Fruit fly (Drosophila melanogaster): ENCODE measurements around the gene CG43814.

dm6 chr2L:18767137-18767536 lies 38.0 kb downstream of the CG43814 start:
- TF ChIP-seq gl (tag; optimal IDR thresholded peaks at IDR 0.05) (no peak), CG8159 (tag; optimal IDR thresholded peaks at IDR 0.05) (peak; percentile 49), CG9948 (tag; optimal IDR thresholded peaks at IDR 0.05) (peak; percentile 42), CG13204 (GFP tag; optimal IDR thresholded peaks at IDR 0.05) (no peak), CG8301 (tag; optimal IDR thresholded peaks at IDR 0.05) (peak; percentile 46), D1 (tag; optimal IDR thresholded peaks at IDR 0.05) (no peak), Pif1A (GFP tag; optimal IDR thresholded peaks at IDR 0.05) (peak; percentile 27), CG17806 (tag; optimal IDR thresholded peaks at IDR 0.05) (no peak), EcR (GFP tag; optimal IDR thresholded peaks at IDR 0.05) (no peak), fd96Ca (GFP tag; IDR thresholded peaks at IDR 0.05) (no peak)
